Worm (Caenorhabditis elegans) whole organism, late embryonic: ENCODE data around the gene unc-43.

Source experiments
- ceh-18 ChIP-seq: sonication (generic microtip); optimal IDR thresholded peaks from 2 replicates; lab custom pipeline; 2016; ENCODE audit warnings: missing genetic modification characterization, missing compliant biosample characterization
- ceh-24 ChIP-seq: sonication (generic microtip); optimal IDR thresholded peaks from 2 replicates; lab custom pipeline; 2016; ENCODE audit warnings: mild to moderate bottlenecking, missing genetic modification characterization, missing compliant biosample characterization
- dmd-4 ChIP-seq: sonication (generic microtip); optimal IDR thresholded peaks from 2 replicates; lab custom pipeline; 2016; ENCODE audit warnings: borderline replicate concordance, missing genetic modification characterization, missing compliant biosample characterization
- fkh-10 ChIP-seq: fragments of 150-350 bp; optimal IDR thresholded peaks from 2 replicates; lab custom pipeline; 2014; ENCODE audit warnings: missing biosample characterization, missing genetic modification reagents, missing genetic modification characterization
- nfya-1 ChIP-seq: sonication (generic microtip); optimal IDR thresholded peaks from 2 replicates; lab custom pipeline; 2017; ENCODE audit warnings: missing genetic modification characterization, mild to moderate bottlenecking, missing compliant biosample characterization, antibody characterized with exemption, moderate library complexity
- pha-4 ChIP-seq: fragments of 150-350 bp; optimal IDR thresholded peaks from 2 replicates; lab custom pipeline; 2018; ENCODE audit warnings: missing biosample characterization, missing genetic modification reagents, missing genetic modification characterization
- unc-55 ChIP-seq: sonication (generic microtip); optimal IDR thresholded peaks from 2 replicates; lab custom pipeline; 2017; ENCODE audit warnings: missing biosample characterization, missing genetic modification reagents, missing genetic modification characterization
- ztf-16 ChIP-seq: sonication (generic microtip); optimal IDR thresholded peaks from 2 replicates; lab custom pipeline; 2017; ENCODE audit warnings: missing genetic modification characterization, missing compliant biosample characterization

ce11 chrIV:10391827-10392226, 41.8 kb upstream of the unc-43 start, which contains the start of gene spe-26:
- no peak for TF ChIP-seq unc-55 (GFP tag; lab: Kevin White, UChicago)
- TF ChIP-seq ceh-18 (tag; lab: Kevin White, UChicago) = no peak
- no peak for TF ChIP-seq ceh-24 (tag; lab: Kevin White, UChicago)
- TF ChIP-seq fkh-10 (GFP tag; lab: Kevin White, UChicago) = no peak
- TF ChIP-seq pha-4 = no peak
- TF ChIP-seq ztf-16 (tag; lab: Kevin White, UChicago) = no peak
- TF ChIP-seq nfya-1 = no peak
- TF ChIP-seq dmd-4 (tag; lab: Kevin White, UChicago) = no peak
